Worm (Caenorhabditis elegans) whole organism, late embryonic: ENCODE measurements around the gene affl-2.

Experiments
- K02D7.2 ChIP-seq: sonication (generic microtip); optimal IDR thresholded peaks from 2 replicates; lab custom pipeline; 2017; ENCODE audit warnings: mild to moderate bottlenecking, missing genetic modification characterization, missing compliant biosample characterization
- T23F11.4 ChIP-seq: fragments of 200-800 bp; sonication (Bioruptor generic); optimal IDR thresholded peaks from 2 replicates; lab custom pipeline; 2018; ENCODE audit warnings: mild to moderate bottlenecking, missing genetic modification characterization, missing compliant biosample characterization
- ahr-1 ChIP-seq: sonication (generic microtip); optimal IDR thresholded peaks from 2 replicates; lab custom pipeline; 2016; ENCODE audit warnings: missing genetic modification characterization, missing compliant biosample characterization
- ceh-14 ChIP-seq: sonication (generic microtip); optimal IDR thresholded peaks from 2 replicates; lab custom pipeline; 2016; ENCODE audit warnings: missing genotype, missing genetic modification characterization, missing compliant biosample characterization
- ceh-31 ChIP-seq: sonication (generic microtip); optimal IDR thresholded peaks from 2 replicates; lab custom pipeline; 2016; ENCODE audit warnings: missing genetic modification characterization, missing compliant biosample characterization
- che-1 ChIP-seq: sonication (generic microtip); optimal IDR thresholded peaks from 2 replicates; lab custom pipeline; 2016; ENCODE audit warnings: mild to moderate bottlenecking, missing genetic modification characterization, missing compliant biosample characterization
- dmd-4 ChIP-seq: sonication (generic microtip); optimal IDR thresholded peaks from 2 replicates; lab custom pipeline; 2016; ENCODE audit warnings: borderline replicate concordance, missing genetic modification characterization, missing compliant biosample characterization
- dve-1 ChIP-seq: sonication (generic microtip); optimal IDR thresholded peaks from 2 replicates; lab custom pipeline; 2017; ENCODE audit warnings: antibody characterized with exemption, mild to moderate bottlenecking, missing genetic modification characterization, missing compliant biosample characterization
- elt-2 ChIP-seq: sonication (generic microtip); optimal IDR thresholded peaks from 2 replicates; lab custom pipeline; 2016; ENCODE audit warnings: missing genetic modification reagents, missing genetic modification characterization, missing compliant biosample characterization
- fkh-10 ChIP-seq: fragments of 150-350 bp; optimal IDR thresholded peaks from 2 replicates; lab custom pipeline; 2014; ENCODE audit warnings: missing biosample characterization, missing genetic modification reagents, missing genetic modification characterization
- hlh-30 ChIP-seq: sonication (generic microtip); optimal IDR thresholded peaks from 2 replicates; lab custom pipeline; 2017; ENCODE audit warnings: antibody characterized with exemption, missing genetic modification characterization, missing compliant biosample characterization; ENCODE audit not compliant: insufficient read depth
- pat-9 ChIP-seq: fragments of 200-800 bp; sonication (Bioruptor generic); optimal IDR thresholded peaks from 2 replicates; lab custom pipeline; 2018; ENCODE audit warnings: mild to moderate bottlenecking, missing genetic modification characterization, moderate library complexity, missing compliant biosample characterization
- pros-1 ChIP-seq: fragments of 150-350 bp; optimal IDR thresholded peaks from 2 replicates; lab custom pipeline; 2014; ENCODE audit warnings: missing biosample characterization, missing genetic modification reagents, missing genetic modification characterization
- zip-5 ChIP-seq: sonication (generic microtip); optimal IDR thresholded peaks from 2 replicates; lab custom pipeline; 2016; ENCODE audit warnings: missing genetic modification characterization, missing compliant biosample characterization

- TF ChIP-seq pat-9 (tag; lab: Kevin White, UChicago) (no peak), elt-2 (tag; lab: Kevin White, UChicago) (no peak), ceh-31 (tag; lab: Kevin White, UChicago) (no peak), dmd-4 (no peak), fkh-10 (no peak), hlh-30 (tag; lab: Kevin White, UChicago) (no peak), ceh-14 (tag; lab: Kevin White, UChicago) (no peak), che-1 (tag; lab: Kevin White, UChicago) (no peak), ahr-1 (tag; lab: Kevin White, UChicago) (no peak), pros-1 (tag; lab: Kevin White, UChicago) (no peak), dve-1 (tag; lab: Kevin White, UChicago) (no peak), K02D7.2 (tag; lab: Kevin White, UChicago) (no peak), zip-5 (tag; lab: Kevin White, UChicago) (no peak), T23F11.4 (GFP tag; lab: Kevin White, UChicago) (no peak)
Measured at ce11 chrIII:444101-444500, 9.4 kb downstream of the affl-2 start, which contains the start of gene Y55B1BR.8.
